Worm (Caenorhabditis elegans) whole organism, young adult: Measurements from ENCODE around the gene F46B6.5.

Experiments
- C17E4.6 ChIP-seq: fragments of 200-800 bp; sonication (Bioruptor generic); IDR thresholded peaks from 2 replicates; pipeline ENCODE4 v1.3.6; 2022; ENCODE audit warnings: missing genetic modification reagents, missing genetic modification characterization, missing compliant biosample characterization
- F10E7.11 ChIP-seq: sonication (generic microtip); optimal IDR thresholded peaks from 2 replicates; lab custom pipeline; 2017; ENCODE audit warnings: mild to moderate bottlenecking, missing genetic modification characterization, moderate library complexity, missing compliant biosample characterization
- F22D6.2 ChIP-seq: sonication (generic microtip); optimal IDR thresholded peaks from 2 replicates; lab custom pipeline; 2016; ENCODE audit warnings: mild to moderate bottlenecking, missing genetic modification characterization, missing compliant biosample characterization
- F33H1.4 ChIP-seq: fragments of 200-800 bp; sonication (Bioruptor generic); IDR thresholded peaks from 2 replicates; pipeline ENCODE4 v1.3.6; 2022; ENCODE audit warnings: missing genetic modification reagents, missing genetic modification characterization, missing compliant biosample characterization
- F52B5.7 ChIP-seq: sonication (generic microtip); optimal IDR thresholded peaks from 2 replicates; lab custom pipeline; 2016; ENCODE audit warnings: mild to moderate bottlenecking, missing genetic modification characterization, missing compliant biosample characterization
- F57C9.4 ChIP-seq: sonication (generic microtip); optimal IDR thresholded peaks from 2 replicates; lab custom pipeline; 2017; ENCODE audit warnings: mild to moderate bottlenecking, missing genetic modification characterization, missing compliant biosample characterization
- T07F8.4 ChIP-seq: sonication (generic microtip); optimal IDR thresholded peaks from 2 replicates; lab custom pipeline; 2016; ENCODE audit warnings: mild to moderate bottlenecking, missing genetic modification characterization, moderate library complexity, missing compliant biosample characterization
- Y53F4B.3 ChIP-seq: fragments of 200-800 bp; sonication (Bioruptor generic); IDR thresholded peaks from 2 replicates; pipeline ENCODE4 v1.3.6; 2022; ENCODE audit warnings: missing genetic modification reagents, missing genetic modification characterization, missing compliant biosample characterization
- Y53G8AR.9 ChIP-seq: fragments of 200-800 bp; sonication (Bioruptor generic); conservative IDR thresholded peaks from 2 replicates; pipeline ENCODE4 v1.3.6; 2022; ENCODE audit warnings: missing genetic modification reagents, missing genetic modification characterization, missing compliant biosample characterization
- Y79H2A.3 ChIP-seq: fragments of 200-800 bp; sonication (Bioruptor generic); conservative IDR thresholded peaks from 2 replicates; pipeline ENCODE4 v1.3.6; 2022; ENCODE audit warnings: missing genetic modification reagents, missing genetic modification characterization, missing compliant biosample characterization
- Y95B8A.8 ChIP-seq: fragments of 200-800 bp; sonication (Bioruptor generic); IDR thresholded peaks from 2 replicates; pipeline ENCODE4 v1.3.6; 2022; ENCODE audit warnings: missing genetic modification reagents, missing genetic modification characterization, missing compliant biosample characterization
- ama-1 ChIP-seq, 3 experiments: fragments of 150-350 bp in 1 of 3; sonication (generic microtip) in 2 of 3; optimal IDR thresholded peaks; 2 replicates each; lab custom pipeline; 2014 to 2018; ENCODE audit warnings: missing biosample characterization in 2 of 3, missing genetic modification characterization in 2 of 3, missing genetic modification reagents in 2 of 3
- aptf-2 ChIP-seq: fragments of 200-800 bp; sonication (Bioruptor generic); conservative IDR thresholded peaks from 2 replicates; pipeline ENCODE4 v1.3.6; 2022; ENCODE audit warnings: missing genetic modification reagents, missing genetic modification characterization, missing compliant biosample characterization
- athp-1 ChIP-seq: sonication (generic microtip); optimal IDR thresholded peaks from 2 replicates; lab custom pipeline; 2017; ENCODE audit warnings: mild to moderate bottlenecking, missing genetic modification characterization, missing compliant biosample characterization
- ccch-3 ChIP-seq: fragments of 200-800 bp; sonication (Bioruptor generic); optimal IDR thresholded peaks from 2 replicates; lab custom pipeline; 2018; ENCODE audit warnings: mild to moderate bottlenecking, missing genetic modification characterization, missing compliant biosample characterization
- cebp-2 ChIP-seq: fragments of 200-800 bp; sonication (Bioruptor generic); IDR thresholded peaks from 2 replicates; pipeline ENCODE4 v1.3.6; 2022; ENCODE audit warnings: missing genetic modification characterization, missing compliant biosample characterization
- ceh-27 ChIP-seq: fragments of 200-800 bp; sonication (Bioruptor generic); optimal IDR thresholded peaks from 2 replicates; lab custom pipeline; 2018; ENCODE audit warnings: mild to moderate bottlenecking, missing genetic modification characterization, moderate library complexity, missing compliant biosample characterization
- ceh-58 ChIP-seq: fragments of 200-800 bp; sonication (Bioruptor generic); IDR thresholded peaks from 2 replicates; pipeline ENCODE4 v1.3.6; 2022; ENCODE audit warnings: missing genetic modification characterization, missing compliant biosample characterization
- ceh-79 ChIP-seq: sonication (generic microtip); optimal IDR thresholded peaks from 2 replicates; lab custom pipeline; 2017; ENCODE audit warnings: mild to moderate bottlenecking, missing genetic modification characterization, missing compliant biosample characterization
- ceh-91 ChIP-seq: fragments of 200-800 bp; sonication (Bioruptor generic); IDR thresholded peaks from 2 replicates; pipeline ENCODE4 v1.3.6; 2022; ENCODE audit warnings: missing genetic modification reagents, missing genetic modification characterization, missing compliant biosample characterization
- chd-7 ChIP-seq: sonication (generic microtip); optimal IDR thresholded peaks from 2 replicates; lab custom pipeline; 2016; ENCODE audit warnings: mild to moderate bottlenecking, missing genetic modification characterization, moderate library complexity, missing compliant biosample characterization
- die-1 ChIP-seq: sonication (generic microtip); optimal IDR thresholded peaks from 2 replicates; lab custom pipeline; 2016; ENCODE audit warnings: missing genotype, mild to moderate bottlenecking, missing genetic modification characterization, missing compliant biosample characterization
- dox-1 ChIP-seq: fragments of 200-800 bp; sonication (Bioruptor generic); IDR thresholded peaks from 2 replicates; pipeline ENCODE4 v1.3.6; 2022; ENCODE audit warnings: missing genetic modification reagents, missing genetic modification characterization, missing compliant biosample characterization
- egrh-3 ChIP-seq: fragments of 200-800 bp; sonication (Bioruptor generic); IDR thresholded peaks from 2 replicates; pipeline ENCODE4 v1.3.6; 2022; ENCODE audit warnings: missing genetic modification reagents, missing genetic modification characterization, missing compliant biosample characterization
- gei-17 ChIP-seq: fragments of 200-800 bp; sonication (Bioruptor generic); optimal IDR thresholded peaks from 2 replicates; lab custom pipeline; 2018; ENCODE audit warnings: mild to moderate bottlenecking, missing genetic modification characterization, missing compliant biosample characterization
- him-1 ChIP-seq: sonication (generic microtip); optimal IDR thresholded peaks from 2 replicates; lab custom pipeline; 2016; ENCODE audit warnings: missing genotype, missing genetic modification reagents, missing genetic modification characterization, missing compliant biosample characterization
- hmg-1.2 ChIP-seq: fragments of 200-800 bp; sonication (Bioruptor generic); IDR thresholded peaks from 2 replicates; pipeline ENCODE4 v1.3.6; 2022; ENCODE audit warnings: missing genetic modification reagents, missing genetic modification characterization, missing compliant biosample characterization
- hrde-1 ChIP-seq: sonication (generic microtip); optimal IDR thresholded peaks from 2 replicates; lab custom pipeline; 2016; ENCODE audit warnings: missing genetic modification characterization, mild to moderate bottlenecking, missing compliant biosample characterization, moderate library complexity, missing genotype, missing genetic modification reagents, borderline replicate concordance
- lag-1 ChIP-seq: fragments of 200-800 bp; sonication (Bioruptor generic); IDR thresholded peaks from 2 replicates; pipeline ENCODE4 v1.3.6; 2022; ENCODE audit warnings: missing genetic modification reagents, missing genetic modification characterization, missing compliant biosample characterization
- let-607 ChIP-seq, 2 experiments: fragments of 200-800 bp in 1 of 2; sonication (Bioruptor generic) in 1 of 2; sonication (generic microtip) in 1 of 2; optimal IDR thresholded peaks; 2 replicates each; lab custom pipeline; 2016 to 2018; ENCODE audit warnings: mild to moderate bottlenecking in 2 of 2, missing compliant biosample characterization in 2 of 2, missing genetic modification characterization in 2 of 2, moderate library complexity in 2 of 2, missing genotype in 1 of 2
- lsl-1 ChIP-seq: fragments of 200-800 bp; sonication (Bioruptor generic); optimal IDR thresholded peaks from 2 replicates; lab custom pipeline; 2018; ENCODE audit warnings: mild to moderate bottlenecking, missing genetic modification characterization, moderate library complexity, missing compliant biosample characterization
- madf-10 ChIP-seq: sonication (generic microtip); optimal IDR thresholded peaks from 2 replicates; lab custom pipeline; 2016; ENCODE audit warnings: mild to moderate bottlenecking, missing genetic modification characterization, missing compliant biosample characterization
- madf-3 ChIP-seq: fragments of 200-800 bp; sonication (Bioruptor generic); IDR thresholded peaks from 2 replicates; pipeline ENCODE4 v1.3.6; 2022; ENCODE audit warnings: missing genetic modification reagents, missing genetic modification characterization, missing compliant biosample characterization
- madf-6 ChIP-seq: fragments of 200-800 bp; sonication (Bioruptor generic); IDR thresholded peaks from 2 replicates; pipeline ENCODE4 v1.3.6; 2022; ENCODE audit warnings: missing genetic modification reagents, missing genetic modification characterization, missing compliant biosample characterization
- mes-4 ChIP-seq: sonication (generic microtip); optimal IDR thresholded peaks from 2 replicates; lab custom pipeline; 2016; ENCODE audit warnings: missing genotype, missing genetic modification characterization, missing compliant biosample characterization
- nfya-1 ChIP-seq: sonication (generic microtip); optimal IDR thresholded peaks from 2 replicates; lab custom pipeline; 2017; ENCODE audit warnings: antibody characterized with exemption, missing compliant biosample characterization, missing genetic modification characterization, borderline replicate concordance; ENCODE audit not compliant: insufficient read depth
- nfya-2 ChIP-seq: fragments of 200-800 bp; sonication (Bioruptor generic); IDR thresholded peaks from 2 replicates; pipeline ENCODE4 v1.3.6; 2022; ENCODE audit warnings: missing genetic modification reagents, missing genetic modification characterization, missing compliant biosample characterization
- nfyb-1 ChIP-seq: fragments of 200-800 bp; sonication (Bioruptor generic); IDR thresholded peaks from 2 replicates; pipeline ENCODE4 v1.3.6; 2022; ENCODE audit warnings: missing genetic modification reagents, missing genetic modification characterization, missing compliant biosample characterization
- nhr-120 ChIP-seq: fragments of 200-800 bp; sonication (Bioruptor generic); IDR thresholded peaks from 2 replicates; pipeline ENCODE4 v1.3.6; 2022; ENCODE audit warnings: missing genetic modification characterization, missing compliant biosample characterization
- nhr-90 ChIP-seq: sonication (generic microtip); optimal IDR thresholded peaks from 2 replicates; lab custom pipeline; 2016; ENCODE audit warnings: missing genotype, mild to moderate bottlenecking, missing genetic modification characterization, missing compliant biosample characterization
- pbrm-1 ChIP-seq: fragments of 200-800 bp; sonication (Bioruptor generic); IDR thresholded peaks from 2 replicates; pipeline ENCODE4 v1.3.6; 2022; ENCODE audit warnings: missing genetic modification reagents, missing genetic modification characterization, missing compliant biosample characterization
- repo-1 ChIP-seq: sonication (generic microtip); optimal IDR thresholded peaks from 2 replicates; lab custom pipeline; 2017; ENCODE audit warnings: mild to moderate bottlenecking, missing genetic modification characterization, missing compliant biosample characterization
- tbx-9 ChIP-seq: sonication (generic microtip); optimal IDR thresholded peaks from 2 replicates; lab custom pipeline; 2016; ENCODE audit warnings: borderline replicate concordance, missing genetic modification characterization, inconsistent platforms, missing compliant biosample characterization
- tlf-1 ChIP-seq: fragments of 200-800 bp; sonication (Bioruptor generic); optimal IDR thresholded peaks from 2 replicates; lab custom pipeline; 2018; ENCODE audit warnings: mild to moderate bottlenecking, missing genetic modification characterization, missing compliant biosample characterization
- unc-62 ChIP-seq: fragments of 150-350 bp; optimal IDR thresholded peaks from 2 replicates; lab custom pipeline; 2014; ENCODE audit warnings: missing biosample characterization, missing genetic modification reagents, missing genetic modification characterization
- xnd-1 ChIP-seq: sonication (generic microtip); optimal IDR thresholded peaks from 2 replicates; lab custom pipeline; 2016; ENCODE audit warnings: missing genotype, missing genetic modification reagents, missing genetic modification characterization, missing compliant biosample characterization
- zfh-2 ChIP-seq: fragments of 200-800 bp; sonication (Bioruptor generic); conservative IDR thresholded peaks from 2 replicates; pipeline ENCODE4 v1.3.6; 2022; ENCODE audit warnings: missing genetic modification reagents, missing genetic modification characterization, missing compliant biosample characterization
- zim-3 ChIP-seq: sonication (generic microtip); optimal IDR thresholded peaks from 2 replicates; lab custom pipeline; 2017; ENCODE audit warnings: mild to moderate bottlenecking, missing genetic modification characterization, moderate library complexity, missing compliant biosample characterization

The F46B6.5 gene

DNA sequence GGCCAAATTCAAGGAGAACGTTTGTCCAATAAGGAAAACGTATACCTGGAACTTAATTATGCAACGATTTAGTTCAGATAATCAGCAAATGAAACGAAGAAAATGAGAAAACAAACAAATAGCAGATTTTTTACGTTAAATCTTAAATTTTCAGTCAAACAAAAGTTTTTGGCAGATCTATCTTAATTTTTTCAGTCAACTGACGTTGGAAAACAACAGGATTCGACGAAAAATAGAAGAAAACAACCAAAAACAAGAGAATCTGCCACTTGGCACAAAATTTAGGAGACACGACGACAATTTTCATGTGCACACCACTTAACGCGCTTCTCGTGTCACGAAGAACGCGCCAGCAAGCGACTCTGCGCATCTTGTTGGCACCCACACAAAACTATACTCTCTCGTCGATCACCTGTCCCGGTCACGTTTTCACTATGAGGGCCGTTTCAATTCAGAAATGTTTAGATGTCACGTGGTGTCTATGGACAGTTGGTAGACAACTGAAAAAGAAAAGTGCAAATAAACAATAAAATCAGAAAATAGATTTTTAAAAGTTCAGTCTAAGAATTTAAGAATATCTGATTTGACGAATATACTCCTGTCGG, 6.9 kb upstream of the F46B6.5 start, which contains the start of gene ztf-7 (continued):
- TF ChIP-seq mes-4 = no peak
- TF ChIP-seq zim-3 (tag; lab: Kevin White, UChicago) = no peak
- no peak for TF ChIP-seq zfh-2
- peak; percentile 77 for TF ChIP-seq nhr-90 (tag; lab: Kevin White, UChicago)
- TF ChIP-seq repo-1 (tag; lab: Kevin White, UChicago) = peak; percentile 96
- TF ChIP-seq lsl-1 (GFP tag; lab: Kevin White, UChicago) = peak; percentile 68
- TF ChIP-seq unc-62 (GFP tag; lab: Kevin White, UChicago) = no peak
- peak; percentile 90 for TF ChIP-seq chd-7 (tag; lab: Kevin White, UChicago)
- TF ChIP-seq F33H1.4 (GFP tag; lab: Robert Waterston, UW) = peak; percentile 62
- TF ChIP-seq madf-6 (GFP tag; lab: Robert Waterston, UW) = peak; percentile 69
- peak; percentile 87 for TF ChIP-seq F22D6.2 (tag; lab: Kevin White, UChicago)
- TF ChIP-seq pbrm-1 (GFP tag; lab: Robert Waterston, UW) = peak; percentile 97
- TF ChIP-seq cebp-2 (GFP tag; lab: Robert Waterston, UW) = peak; percentile 65; the same call in 1 of the 2 replicates
- peak; percentile 89 for TF ChIP-seq madf-10 (tag; lab: Kevin White, UChicago)
- 0 out of 2 replicates have a peak, but pooled peaks have one; percentile 56 for TF ChIP-seq lag-1
- no peak for TF ChIP-seq F57C9.4 (tag; lab: Kevin White, UChicago)
- TF ChIP-seq ceh-58 = no peak
- TF ChIP-seq egrh-3 = no peak
- TF ChIP-seq gei-17 = peak; percentile 89
- TF ChIP-seq F10E7.11 (tag; lab: Kevin White, UChicago) = no peak
- no peak for TF ChIP-seq nfya-1
- TF ChIP-seq Y95B8A.8 (GFP tag; lab: Robert Waterston, UW) = peak; percentile 90
- TF ChIP-seq let-607 (tag; optimal IDR thresholded peaks at IDR 0.05; lab: Kevin White, UChicago) = peak; percentile 97 to 98
- no peak for TF ChIP-seq xnd-1 (tag; lab: Kevin White, UChicago)
- no peak for TF ChIP-seq hrde-1 (tag; lab: Kevin White, UChicago)
- peak; percentile 99 for TF ChIP-seq hmg-1.2 (GFP tag; lab: Robert Waterston, UW)
- peak; percentile 32 for TF ChIP-seq ceh-79 (tag; lab: Kevin White, UChicago)
- TF ChIP-seq madf-3 (GFP tag; lab: Robert Waterston, UW) = peak; percentile 88
- TF ChIP-seq dox-1 = peak; percentile 98
- no peak for TF ChIP-seq ccch-3 (GFP tag; lab: Kevin White, UChicago)
- TF ChIP-seq Y53F4B.3 (GFP tag; lab: Robert Waterston, UW) = no peak
- peak; percentile 31 for TF ChIP-seq F52B5.7 (tag; lab: Kevin White, UChicago)
- peak; percentile 37; the same call in 1 of the 2 replicates for TF ChIP-seq ceh-91 (GFP tag; lab: Robert Waterston, UW)
- TF ChIP-seq Y53G8AR.9 (GFP tag; lab: Robert Waterston, UW) = peak; percentile 95
- no peak for TF ChIP-seq tbx-9 (tag; lab: Kevin White, UChicago)
- TF ChIP-seq T07F8.4 = no peak
- no peak for TF ChIP-seq nhr-120 (GFP tag; lab: Robert Waterston, UW)
- TF ChIP-seq nfya-2 = no peak
- no peak for TF ChIP-seq die-1 (tag; lab: Kevin White, UChicago)
- TF ChIP-seq aptf-2 (GFP tag; lab: Robert Waterston, UW) = 0 out of 2 replicates have a peak, but pooled peaks have one; percentile 20
- no peak for TF ChIP-seq him-1
- peak; percentile 96 for TF ChIP-seq nfyb-1 (GFP tag; lab: Robert Waterston, UW)
- TF ChIP-seq C17E4.6 = peak; percentile 54; the same call in 1 of the 2 replicates
- peak; percentile 97 for TF ChIP-seq ceh-27 (GFP tag; lab: Kevin White, UChicago)
- no peak for TF ChIP-seq ama-1 (optimal IDR thresholded peaks at IDR 0.05; lab: Kevin White, UChicago)
- TF ChIP-seq ama-1 (GFP tag; optimal IDR thresholded peaks at IDR 0.05; lab: Kevin White, UChicago) = no peak
- TF ChIP-seq tlf-1 = peak; percentile 97
- no peak for TF ChIP-seq Y79H2A.3 (GFP tag; lab: Robert Waterston, UW)
- peak; percentile 61 for TF ChIP-seq athp-1 (tag; lab: Kevin White, UChicago)
